Worm (Caenorhabditis elegans): ENCODE data around the gene acox-1.6.
A peak's percentile ranks its signal among the peaks of the same experiment; 100 is the strongest.

The acox-1.6 gene

ce11 chrX:15838496-15838948 lies at the start of gene acox-1.6:
Gene acox-1.6, minus strand, starts transcription at chrX:15838546.
- TF ChIP-seq elt-2 (tag; optimal IDR thresholded peaks at IDR 0.05) (peak; percentile 70), nhr-67 (tag; optimal IDR thresholded peaks at IDR 0.05) (no peak), elt-3 (tag; optimal IDR thresholded peaks at IDR 0.05) (no peak), skn-1 (tag; optimal IDR thresholded peaks at IDR 0.05) (no peak), pqm-1 (tag; optimal IDR thresholded peaks at IDR 0.05) (peak; percentile 85), pha-4 (tag; optimal IDR thresholded peaks at IDR 0.05) (peak; percentile 42)

- no peak for TF ChIP-seq jun-1 (tag; optimal IDR thresholded peaks at IDR 0.05)
- TF ChIP-seq nhr-67 (tag; optimal IDR thresholded peaks at IDR 0.05) = no peak
- no peak for TF ChIP-seq pha-4 (tag; optimal IDR thresholded peaks at IDR 0.05)
- no peak for TF ChIP-seq nhr-25 (tag; optimal IDR thresholded peaks at IDR 0.05)
- no peak for TF ChIP-seq snpc-4 (tag; optimal IDR thresholded peaks at IDR 0.05)
- no peak for TF ChIP-seq aly-2 (tag; optimal IDR thresholded peaks at IDR 0.05)
- TF ChIP-seq elt-2 (tag; optimal IDR thresholded peaks at IDR 0.05) = no peak
- no peak for TF ChIP-seq ztf-11 (tag; optimal IDR thresholded peaks at IDR 0.05)
- TF ChIP-seq skn-1 (tag; optimal IDR thresholded peaks at IDR 0.05) = no peak
- TF ChIP-seq pqm-1 (tag; optimal IDR thresholded peaks at IDR 0.05) = no peak
- no peak for TF ChIP-seq unc-62 (GFP tag; optimal IDR thresholded peaks at IDR 0.05)
- TF ChIP-seq R02D3.7 (tag; optimal IDR thresholded peaks at IDR 0.05) = no peak
- TF ChIP-seq nhr-28 (tag; optimal IDR thresholded peaks at IDR 0.05) = no peak
These were observed 49.6 kb upstream of the acox-1.6 start for ce11 chrX:15887989-15888388.

ce11 chrX:15887495-15887894 lies 49.1 kb upstream of the acox-1.6 start, which contains the start of gene F53H4.3:
Gene F53H4.3, minus strand, starts transcription at chrX:15887595.
- TF ChIP-seq elt-2 (tag; optimal IDR thresholded peaks at IDR 0.05) (no peak), elt-1 (tag; optimal IDR thresholded peaks at IDR 0.05) (no peak), egl-27 (tag; optimal IDR thresholded peaks at IDR 0.05) (no peak), ceh-82 (tag; optimal IDR thresholded peaks at IDR 0.05) (no peak), snpc-4 (tag; optimal IDR thresholded peaks at IDR 0.05) (no peak), aly-2 (tag; optimal IDR thresholded peaks at IDR 0.05) (no peak), unc-62 (GFP tag; optimal IDR thresholded peaks at IDR 0.05) (no peak), nhr-12 (tag; optimal IDR thresholded peaks at IDR 0.05) (no peak), mdl-1 (tag; optimal IDR thresholded peaks at IDR 0.05) (no peak), ZK546.5 (tag; optimal IDR thresholded peaks at IDR 0.05) (no peak), nhr-11 (tag; optimal IDR thresholded peaks at IDR 0.05) (no peak), jun-1 (tag; optimal IDR thresholded peaks at IDR 0.05) (no peak), fkh-2 (tag; optimal IDR thresholded peaks at IDR 0.05) (no peak), sea-2 (GFP tag; optimal IDR thresholded peaks at IDR 0.05) (no peak), elt-3 (tag; optimal IDR thresholded peaks at IDR 0.05) (no peak), lin-39 (tag; optimal IDR thresholded peaks at IDR 0.05) (no peak)

ce11 chrX:15884478-15884877 lies 46.1 kb upstream of the acox-1.6 start:
- TF ChIP-seq daf-12 (tag; optimal IDR thresholded peaks at IDR 0.05) (no peak), fos-1 (tag; optimal IDR thresholded peaks at IDR 0.05) (no peak), nhr-11 (tag; optimal IDR thresholded peaks at IDR 0.05) (no peak), tbx-2 (tag; optimal IDR thresholded peaks at IDR 0.05) (no peak), ztf-11 (tag; optimal IDR thresholded peaks at IDR 0.05) (no peak), ceh-28 (tag; optimal IDR thresholded peaks at IDR 0.05) (no peak), ztf-4 (tag; optimal IDR thresholded peaks at IDR 0.05) (no peak), pha-4 (tag; optimal IDR thresholded peaks at IDR 0.05) (no peak), nhr-25 (tag; optimal IDR thresholded peaks at IDR 0.05) (no peak)

- no peak for TF ChIP-seq egl-27 (tag; optimal IDR thresholded peaks at IDR 0.05)
- peak; percentile 49 for TF ChIP-seq lsy-12 (tag; optimal IDR thresholded peaks at IDR 0.05)
These were observed 42.7 kb upstream of the acox-1.6 start for ce11 chrX:15881027-15881426.

ce11 chrX:15878785-15879184 lies 40.4 kb upstream of the acox-1.6 start, which contains the start of gene gmeb-2:
Gene gmeb-2, plus strand, starts transcription at chrX:15879085.
- TF ChIP-seq pha-4 (tag; optimal IDR thresholded peaks at IDR 0.05) = peak; percentile 4
- TF ChIP-seq lsy-12 (tag; optimal IDR thresholded peaks at IDR 0.05) = peak; percentile 17
- TF ChIP-seq mml-1 (tag; optimal IDR thresholded peaks at IDR 0.05) = no peak
- no peak for TF ChIP-seq ceh-9 (tag; optimal IDR thresholded peaks at IDR 0.05)
- no peak for TF ChIP-seq fkh-10 (GFP tag; optimal IDR thresholded peaks at IDR 0.05)

Data from whole organism, L3 larva.